Worm (Caenorhabditis elegans) whole organism, young adult: ENCODE results near the gene crn-6.

ENCODE experiments used
- B0019.2 ChIP-seq: fragments of 200-800 bp; sonication (Bioruptor generic); conservative IDR thresholded peaks from 2 replicates; pipeline ENCODE4 v1.3.6; 2022; ENCODE audit warnings: missing genetic modification reagents, missing genetic modification characterization, missing compliant biosample characterization
- B0035.1 ChIP-seq: sonication (generic microtip); optimal IDR thresholded peaks from 2 replicates; lab custom pipeline; 2016; ENCODE audit warnings: missing genetic modification characterization, mild to moderate bottlenecking, missing compliant biosample characterization, missing genotype, missing genetic modification reagents
- C06A6.2 ChIP-seq: fragments of 200-800 bp; sonication (Bioruptor generic); conservative IDR thresholded peaks from 2 replicates; pipeline ENCODE4 v1.3.6; 2022; ENCODE audit warnings: missing genetic modification characterization, missing compliant biosample characterization
- F22D6.2 ChIP-seq: sonication (generic microtip); optimal IDR thresholded peaks from 2 replicates; lab custom pipeline; 2016; ENCODE audit warnings: mild to moderate bottlenecking, missing genetic modification characterization, missing compliant biosample characterization
- F23B12.7 ChIP-seq: sonication (generic microtip); optimal IDR thresholded peaks from 2 replicates; lab custom pipeline; 2017; ENCODE audit warnings: missing genetic modification characterization, mild to moderate bottlenecking, missing compliant biosample characterization, antibody characterized with exemption, moderate library complexity; ENCODE audit not compliant: insufficient read depth
- F49E8.2 ChIP-seq: sonication (generic microtip); optimal IDR thresholded peaks from 3 replicates; lab custom pipeline; 2017; ENCODE audit warnings: missing genetic modification characterization, mild to moderate bottlenecking, missing compliant biosample characterization, antibody characterized with exemption, moderate library complexity; ENCODE audit not compliant: insufficient read depth
- F52B5.7 ChIP-seq: sonication (generic microtip); optimal IDR thresholded peaks from 2 replicates; lab custom pipeline; 2016; ENCODE audit warnings: mild to moderate bottlenecking, missing genetic modification characterization, missing compliant biosample characterization
- T07F8.4 ChIP-seq: sonication (generic microtip); optimal IDR thresholded peaks from 2 replicates; lab custom pipeline; 2016; ENCODE audit warnings: mild to moderate bottlenecking, missing genetic modification characterization, moderate library complexity, missing compliant biosample characterization
- T26A5.8 ChIP-seq: sonication (generic microtip); optimal IDR thresholded peaks from 2 replicates; lab custom pipeline; 2016; ENCODE audit warnings: missing genetic modification characterization, missing compliant biosample characterization
- Y53F4B.3 ChIP-seq: fragments of 200-800 bp; sonication (Bioruptor generic); IDR thresholded peaks from 2 replicates; pipeline ENCODE4 v1.3.6; 2022; ENCODE audit warnings: missing genetic modification reagents, missing genetic modification characterization, missing compliant biosample characterization
- Y56A3A.18 ChIP-seq: fragments of 200-800 bp; sonication (Bioruptor generic); IDR thresholded peaks from 2 replicates; pipeline ENCODE4 v1.3.6; 2022; ENCODE audit warnings: missing genetic modification reagents, missing genetic modification characterization, missing compliant biosample characterization
- Y67H2A.10 ChIP-seq: fragments of 200-800 bp; sonication (Bioruptor generic); conservative IDR thresholded peaks from 2 replicates; pipeline ENCODE4 v1.3.6; 2022; ENCODE audit warnings: missing genetic modification reagents, missing genetic modification characterization, missing compliant biosample characterization
- attf-3 ChIP-seq: fragments of 200-800 bp; sonication (Bioruptor generic); conservative IDR thresholded peaks from 2 replicates; pipeline ENCODE4 v1.3.6; 2022; ENCODE audit warnings: missing genetic modification reagents, missing genetic modification characterization, missing compliant biosample characterization
- attf-5 ChIP-seq: fragments of 200-800 bp; sonication (Bioruptor generic); optimal IDR thresholded peaks from 2 replicates; lab custom pipeline; 2018; ENCODE audit warnings: mild to moderate bottlenecking, missing genetic modification characterization, missing compliant biosample characterization
- bed-1 ChIP-seq: fragments of 200-800 bp; sonication (Bioruptor generic); IDR thresholded peaks from 2 replicates; pipeline ENCODE4 v1.3.6; 2022; ENCODE audit warnings: missing genetic modification reagents, missing genetic modification characterization, missing compliant biosample characterization
- ceh-40 ChIP-seq: fragments of 200-800 bp; sonication (Bioruptor generic); IDR thresholded peaks from 2 replicates; pipeline ENCODE4 v1.3.6; 2022; ENCODE audit warnings: missing genetic modification characterization, missing compliant biosample characterization
- chd-7 ChIP-seq: sonication (generic microtip); optimal IDR thresholded peaks from 2 replicates; lab custom pipeline; 2016; ENCODE audit warnings: mild to moderate bottlenecking, missing genetic modification characterization, moderate library complexity, missing compliant biosample characterization
- dox-1 ChIP-seq: fragments of 200-800 bp; sonication (Bioruptor generic); IDR thresholded peaks from 2 replicates; pipeline ENCODE4 v1.3.6; 2022; ENCODE audit warnings: missing genetic modification reagents, missing genetic modification characterization, missing compliant biosample characterization
- gei-17 ChIP-seq: fragments of 200-800 bp; sonication (Bioruptor generic); optimal IDR thresholded peaks from 2 replicates; lab custom pipeline; 2018; ENCODE audit warnings: mild to moderate bottlenecking, missing genetic modification characterization, missing compliant biosample characterization
- hsf-1 ChIP-seq: fragments of 200-800 bp; sonication (Bioruptor generic); IDR thresholded peaks from 2 replicates; pipeline ENCODE4 v1.3.6; 2022; ENCODE audit warnings: missing genetic modification reagents, missing genetic modification characterization, missing compliant biosample characterization
- lag-1 ChIP-seq: fragments of 200-800 bp; sonication (Bioruptor generic); IDR thresholded peaks from 2 replicates; pipeline ENCODE4 v1.3.6; 2022; ENCODE audit warnings: missing genetic modification reagents, missing genetic modification characterization, missing compliant biosample characterization
- let-607 ChIP-seq, 2 experiments: fragments of 200-800 bp in 1 of 2; sonication (Bioruptor generic) in 1 of 2; sonication (generic microtip) in 1 of 2; optimal IDR thresholded peaks; 2 replicates each; lab custom pipeline; 2016 to 2018; ENCODE audit warnings: mild to moderate bottlenecking in 2 of 2, missing compliant biosample characterization in 2 of 2, missing genetic modification characterization in 2 of 2, moderate library complexity in 2 of 2, missing genotype in 1 of 2
- lin-26 ChIP-seq: fragments of 200-800 bp; sonication (Bioruptor generic); IDR thresholded peaks from 2 replicates; pipeline ENCODE4 v1.3.6; 2022; ENCODE audit warnings: missing genetic modification reagents, missing genetic modification characterization, missing compliant biosample characterization
- lin-35 ChIP-seq, 3 experiments: fragments of 150-350 bp in 2 of 3; sonication (generic microtip) in 1 of 3; optimal IDR thresholded peaks; 2 replicates each; lab custom pipeline; 2014 to 2018; ENCODE audit warnings: missing biosample characterization in 3 of 3, missing genetic modification characterization in 3 of 3, missing genetic modification reagents in 3 of 3
- lin-40 ChIP-seq: sonication (generic microtip); optimal IDR thresholded peaks from 2 replicates; lab custom pipeline; 2016; ENCODE audit warnings: missing genetic modification characterization, mild to moderate bottlenecking, missing compliant biosample characterization, missing genotype, missing genetic modification reagents
- lin-54 ChIP-seq: fragments of 200-800 bp; sonication (Bioruptor generic); optimal IDR thresholded peaks from 2 replicates; lab custom pipeline; 2018; ENCODE audit warnings: mild to moderate bottlenecking, missing genetic modification characterization, missing compliant biosample characterization
- madf-8 ChIP-seq: fragments of 200-800 bp; sonication (Bioruptor generic); conservative IDR thresholded peaks from 2 replicates; pipeline ENCODE4 v1.3.6; 2022; ENCODE audit warnings: missing genetic modification reagents, missing genetic modification characterization, missing compliant biosample characterization
- mel-28 ChIP-seq: sonication (generic microtip); optimal IDR thresholded peaks from 2 replicates; lab custom pipeline; 2016; ENCODE audit warnings: borderline replicate concordance, mild to moderate bottlenecking, missing genetic modification characterization, missing compliant biosample characterization
- mes-4 ChIP-seq: sonication (generic microtip); optimal IDR thresholded peaks from 2 replicates; lab custom pipeline; 2016; ENCODE audit warnings: missing genotype, missing genetic modification characterization, missing compliant biosample characterization
- mxl-1 ChIP-seq: sonication (generic microtip); optimal IDR thresholded peaks from 2 replicates; lab custom pipeline; 2016; ENCODE audit warnings: missing genetic modification characterization, missing compliant biosample characterization
- nfya-2 ChIP-seq: fragments of 200-800 bp; sonication (Bioruptor generic); IDR thresholded peaks from 2 replicates; pipeline ENCODE4 v1.3.6; 2022; ENCODE audit warnings: missing genetic modification reagents, missing genetic modification characterization, missing compliant biosample characterization
- nhr-179 ChIP-seq: sonication (generic microtip); optimal IDR thresholded peaks from 2 replicates; lab custom pipeline; 2016; ENCODE audit warnings: mild to moderate bottlenecking, missing genetic modification characterization, missing compliant biosample characterization
- rcor-1 ChIP-seq: fragments of 200-800 bp; sonication (Bioruptor generic); IDR thresholded peaks from 2 replicates; pipeline ENCODE4 v1.3.6; 2022; ENCODE audit warnings: missing genetic modification reagents, missing genetic modification characterization, missing compliant biosample characterization
- rec-8 ChIP-seq, 2 experiments: sonication (generic microtip); optimal IDR thresholded peaks; 2 replicates each; lab custom pipeline; 2016; ENCODE audit warnings: mild to moderate bottlenecking in 2 of 2, missing genetic modification characterization in 2 of 2, missing genetic modification reagents in 2 of 2, missing genotype in 2 of 2, missing biosample characterization in 1 of 2, missing compliant biosample characterization in 1 of 2, moderate library complexity in 1 of 2
- repo-1 ChIP-seq: sonication (generic microtip); optimal IDR thresholded peaks from 2 replicates; lab custom pipeline; 2017; ENCODE audit warnings: mild to moderate bottlenecking, missing genetic modification characterization, missing compliant biosample characterization
- rpc-1 ChIP-seq, 2 experiments: fragments of 150-350 bp in 1 of 2; sonication (generic microtip) in 1 of 2; optimal IDR thresholded peaks; 2 replicates each; lab custom pipeline; 2014 to 2018; ENCODE audit warnings: missing biosample characterization in 1 of 2, missing genetic modification characterization in 1 of 2, missing genetic modification reagents in 1 of 2, missing genotype in 1 of 2
- sea-2 ChIP-seq: fragments of 200-800 bp; sonication (Bioruptor generic); IDR thresholded peaks from 2 replicates; pipeline ENCODE4 v1.3.6; 2022; ENCODE audit warnings: missing genetic modification characterization, missing compliant biosample characterization
- snpc-1.1 ChIP-seq: sonication (generic microtip); optimal IDR thresholded peaks from 2 replicates; lab custom pipeline; 2017; ENCODE audit warnings: missing genetic modification characterization, mild to moderate bottlenecking, missing compliant biosample characterization, antibody characterized with exemption, moderate library complexity, missing genotype, missing genetic modification reagents; ENCODE audit not compliant: insufficient read depth
- tlf-1 ChIP-seq: fragments of 200-800 bp; sonication (Bioruptor generic); optimal IDR thresholded peaks from 2 replicates; lab custom pipeline; 2018; ENCODE audit warnings: mild to moderate bottlenecking, missing genetic modification characterization, missing compliant biosample characterization
- unc-62 ChIP-seq: fragments of 150-350 bp; optimal IDR thresholded peaks from 2 replicates; lab custom pipeline; 2014; ENCODE audit warnings: missing biosample characterization, missing genetic modification reagents, missing genetic modification characterization
- xnd-1 ChIP-seq: sonication (generic microtip); optimal IDR thresholded peaks from 2 replicates; lab custom pipeline; 2016; ENCODE audit warnings: missing genotype, missing genetic modification reagents, missing genetic modification characterization, missing compliant biosample characterization
- ztf-18 ChIP-seq: sonication (generic microtip); optimal IDR thresholded peaks from 2 replicates; lab custom pipeline; 2016; ENCODE audit warnings: missing genotype, mild to moderate bottlenecking, missing genetic modification characterization, missing compliant biosample characterization
- ztf-25 ChIP-seq: fragments of 200-800 bp; sonication (Bioruptor generic); IDR thresholded peaks from 2 replicates; pipeline ENCODE4 v1.3.6; 2022; ENCODE audit warnings: missing genetic modification reagents, missing genetic modification characterization, missing compliant biosample characterization

The crn-6 gene

ce11 chrIII:9326528-9326927 lies 40.5 kb upstream of the crn-6 start (continued):
- TF ChIP-seq ceh-40 (GFP tag; lab: Robert Waterston, UW) (no peak), F52B5.7 (no peak), attf-5 (GFP tag; lab: Kevin White, UChicago) (no peak), B0019.2 (no peak), lin-54 (GFP tag; lab: Kevin White, UChicago) (no peak), F23B12.7 (no peak), mel-28 (tag; lab: Kevin White, UChicago) (no peak), F22D6.2 (tag; lab: Kevin White, UChicago) (no peak), B0035.1 (tag; lab: Kevin White, UChicago) (no peak), nfya-2 (GFP tag; lab: Robert Waterston, UW) (no peak), xnd-1 (tag; lab: Kevin White, UChicago) (no peak), lin-26 (no peak), sea-2 (no peak), unc-62 (peak; percentile 12), dox-1 (peak; percentile 65), Y56A3A.18 (GFP tag; lab: Robert Waterston, UW) (no peak), C06A6.2 (GFP tag; lab: Robert Waterston, UW) (no peak), let-607 (tag; optimal IDR thresholded peaks at IDR 0.05; lab: Kevin White, UChicago) (peak; percentile 41 to 51), attf-3 (GFP tag; lab: Robert Waterston, UW) (no peak), repo-1 (no peak), lag-1 (GFP tag; lab: Robert Waterston, UW) (no peak)

DNA sequence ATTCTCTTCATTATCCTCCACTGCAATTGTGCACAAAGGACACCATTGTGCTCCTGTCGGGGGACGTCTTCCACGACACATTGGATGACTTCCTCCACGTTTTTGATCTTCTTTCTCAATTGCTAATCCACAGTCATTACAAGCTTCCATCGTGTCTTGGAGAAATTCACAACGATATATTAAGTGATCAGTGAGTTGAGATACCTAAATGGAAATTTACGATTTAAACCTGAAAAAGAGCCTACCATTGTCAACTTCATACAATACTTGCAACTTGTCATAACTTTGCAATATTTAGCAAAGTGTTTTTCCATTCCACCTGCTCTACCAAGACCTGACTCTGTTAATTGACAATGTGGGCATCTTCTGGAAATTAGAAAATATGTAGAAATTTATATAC lies 39.2 kb upstream of the crn-6 start:
- TF ChIP-seq mxl-1 (no peak), B0019.2 (no peak), bed-1 (GFP tag; lab: Robert Waterston, UW) (no peak), gei-17 (GFP tag; lab: Kevin White, UChicago) (no peak), chd-7 (tag; lab: Kevin White, UChicago) (no peak), lin-54 (GFP tag; lab: Kevin White, UChicago) (no peak), lin-40 (tag; lab: Kevin White, UChicago) (no peak), F49E8.2 (tag; lab: Kevin White, UChicago) (no peak), lin-35 (GFP tag; optimal IDR thresholded peaks at IDR 0.05; lab: Kevin White, UChicago) (no peak), T07F8.4 (tag; lab: Kevin White, UChicago) (no peak), rcor-1 (GFP tag; lab: Robert Waterston, UW) (no peak), ztf-18 (tag; lab: Kevin White, UChicago) (no peak), mes-4 (tag; lab: Kevin White, UChicago) (no peak), rec-8 (tag; optimal IDR thresholded peaks at IDR 0.05; lab: Kevin White, UChicago) (no peak), tlf-1 (no peak), lag-1 (GFP tag; lab: Robert Waterston, UW) (no peak)

ce11 chrIII:9328732-9329131 lies 38.3 kb upstream of the crn-6 start:
- no peak for TF ChIP-seq repo-1
- no peak for TF ChIP-seq nfya-2 (GFP tag; lab: Robert Waterston, UW)
- TF ChIP-seq mes-4 (tag; lab: Kevin White, UChicago): no peak

DNA sequence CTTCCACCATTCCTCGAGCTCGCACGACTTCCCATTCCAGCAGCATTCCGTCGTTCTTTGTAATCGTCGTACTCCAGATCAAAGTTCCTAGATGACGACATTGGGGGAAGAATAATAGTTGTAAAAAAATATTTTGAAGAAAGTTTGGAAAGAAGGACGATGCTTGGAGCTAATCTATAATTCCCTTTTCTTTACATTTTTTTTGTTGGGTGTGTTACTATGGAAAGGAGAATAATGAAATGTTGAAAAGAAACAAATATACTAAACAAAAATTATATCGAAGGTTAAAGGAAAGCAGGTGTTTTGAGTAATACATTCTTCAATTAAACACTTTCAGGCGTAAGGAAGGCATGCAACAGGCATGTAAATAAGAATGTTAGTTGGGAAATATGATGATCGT lies 37.8 kb upstream of the crn-6 start, which contains the start of gene C40H1.3:
Gene C40H1.3, minus strand, starts transcription at position 101 of the 400 bp plus-strand sequence.
- no peak for TF ChIP-seq rpc-1 (optimal IDR thresholded peaks at IDR 0.05; lab: Kevin White, UChicago)
- no peak for TF ChIP-seq rpc-1 (tag; optimal IDR thresholded peaks at IDR 0.05; lab: Kevin White, UChicago)
- TF ChIP-seq Y53F4B.3: no peak
- no peak for TF ChIP-seq nhr-179 (tag; lab: Kevin White, UChicago)
- no peak for TF ChIP-seq ztf-25 (GFP tag; lab: Robert Waterston, UW)
- TF ChIP-seq attf-3 (GFP tag; lab: Robert Waterston, UW): no peak
- TF ChIP-seq snpc-1.1 (tag; lab: Kevin White, UChicago): no peak
- TF ChIP-seq madf-8 (GFP tag; lab: Robert Waterston, UW): no peak
- no peak for TF ChIP-seq hsf-1 (GFP tag; lab: Robert Waterston, UW)
- no peak for TF ChIP-seq Y67H2A.10 (GFP tag; lab: Robert Waterston, UW)
- no peak for TF ChIP-seq B0019.2
- no peak for TF ChIP-seq T26A5.8
